ENCODE assay signal across 4 worm cellular contexts in genomic region chrV:13812330-13812729, ce11.
A peak's percentile ranks its signal among the peaks of the same experiment; 100 is the strongest.
TF ChIP-seq lines count a peak whose summit lies in the region.

No protein-coding gene starts in this region.

TF ChIP-seq in whole organism, L1 larva, 84 proteins besides CTCF, POLR2A, EP300 and RAD21:
- TF ChIP-seq ztf-4 (tag; optimal IDR thresholded peaks at IDR 0.05; lab: Kevin White, UChicago) (no peak), efl-1 (optimal IDR thresholded peaks at IDR 0.05; lab: Kevin White, UChicago) (no peak), efl-1 (GFP tag; optimal IDR thresholded peaks at IDR 0.05 in 1 of 2; lab: Kevin White, UChicago) (peak in 1 of 2 experiments; percentile 46), lin-14 (GFP tag; optimal IDR thresholded peaks at IDR 0.05; lab: Kevin White, UChicago) (peak; percentile 48)

TF ChIP-seq in whole organism, L4 larva, 104 proteins besides CTCF, POLR2A, EP300 and RAD21:
- TF ChIP-seq ces-1 (GFP tag; optimal IDR thresholded peaks at IDR 0.05; lab: Kevin White, UChicago) (peak; percentile 47), unc-62 (GFP tag; optimal IDR thresholded peaks at IDR 0.05 in 1 of 2; lab: Kevin White, UChicago) (no peak), unc-62 (tag; optimal IDR thresholded peaks at IDR 0.05; lab: Kevin White, UChicago) (no peak), dmd-9 (GFP tag; IDR thresholded peaks at IDR 0.05; lab: Robert Waterston, UW) (no peak), daf-8 (GFP tag; IDR thresholded peaks at IDR 0.05; lab: Robert Waterston, UW) (no peak), arid-1 (GFP tag; conservative IDR thresholded peaks at IDR 0.05; lab: Robert Waterston, UW) (no peak), daf-16 (GFP tag; optimal IDR thresholded peaks at IDR 0.05; lab: Kevin White, UChicago) (no peak), daf-16 (tag; optimal IDR thresholded peaks at IDR 0.05; lab: Kevin White, UChicago) (no peak)
TF ChIP-seq in whole organism, L4 larva: peak in this region for 1.

TF ChIP-seq in whole organism, late embryonic, 69 proteins besides CTCF, POLR2A, EP300 and RAD21:
- TF ChIP-seq ama-1 (optimal IDR thresholded peaks at IDR 0.05; lab: Kevin White, UChicago) (no peak), unc-42 (tag; optimal IDR thresholded peaks at IDR 0.05; lab: Kevin White, UChicago) (peak; percentile 68), odd-2 (tag; optimal IDR thresholded peaks at IDR 0.05; lab: Kevin White, UChicago) (no peak)
TF ChIP-seq in whole organism, late embryonic: peak in this region for 1.

TF ChIP-seq in whole organism, mixed stage, embryonic, 35 proteins besides CTCF, POLR2A, EP300 and RAD21:
- TF ChIP-seq lin-13 (tag; optimal IDR thresholded peaks at IDR 0.05; lab: Kevin White, UChicago) = no peak
- TF ChIP-seq lin-32 (GFP tag; optimal IDR thresholded peaks at IDR 0.05; lab: Kevin White, UChicago) = no peak
- TF ChIP-seq ces-1 (GFP tag; optimal IDR thresholded peaks at IDR 0.05; lab: Kevin White, UChicago) = peak; percentile 89
TF ChIP-seq in whole organism, mixed stage, embryonic: peak in this region for 1.

Comparison
In these comparisons a context has a peak if more than half of its experiments do, and no peak if none do; other contexts are left out.
1. Of the 29 proteins assayed by ChIP-seq in both whole organism, L4 larva and whole organism, L1 larva: peak only in whole organism, L4 larva: ces-1; only in whole organism, L1 larva: none; in both: none; in neither: 28.